Fruit fly (Drosophila melanogaster) whole organism, embryonic: ENCODE results near the gene Lgr3.

Source experiments
- Aef1 ChIP-seq: fragments of 200-800 bp; sonication (Bioruptor generic); IDR thresholded peaks from 3 replicates; pipeline ENCODE4 v1.3.6; 2022; ENCODE audit warnings: missing biosample characterization, missing genetic modification characterization
- Asciz ChIP-seq: fragments of 200-800 bp; sonication (Bioruptor generic); optimal IDR thresholded peaks from 2 replicates; lab custom pipeline; 2017; ENCODE audit warnings: missing biosample characterization, mild to moderate bottlenecking, missing genetic modification characterization, missing genetic modification reagents
- CG12071 ChIP-seq: fragments of 200-800 bp; sonication (Bioruptor generic); optimal IDR thresholded peaks from 3 replicates; lab custom pipeline; 2018; ENCODE audit warnings: missing biosample characterization, mild to moderate bottlenecking, missing genetic modification characterization
- CG14441 ChIP-seq: fragments of 200-800 bp; sonication (Bioruptor generic); IDR thresholded peaks from 2 replicates; pipeline ENCODE4 v1.3.6; 2022; ENCODE audit warnings: missing biosample characterization, missing genetic modification characterization
- CG14667 ChIP-seq: fragments of 200-800 bp; sonication (Bioruptor generic); IDR thresholded peaks from 2 replicates; pipeline ENCODE4 v1.3.6; 2022; ENCODE audit warnings: missing biosample characterization, missing genetic modification characterization
- CG14965 ChIP-seq: fragments of 200-800 bp; sonication (Bioruptor generic); optimal IDR thresholded peaks from 2 replicates; lab custom pipeline; 2016; ENCODE audit warnings: missing biosample characterization, missing genetic modification characterization, borderline replicate concordance
- CG15011 ChIP-seq: fragments of 200-800 bp; sonication (Bioruptor generic); optimal IDR thresholded peaks from 3 replicates; lab custom pipeline; 2018; ENCODE audit warnings: missing biosample characterization, mild to moderate bottlenecking, missing genetic modification characterization
- CG17612 ChIP-seq: fragments of 200-800 bp; sonication (Bioruptor generic); IDR thresholded peaks from 2 replicates; pipeline ENCODE4 v1.3.6; 2022; ENCODE audit warnings: missing biosample characterization, missing genetic modification characterization
- CG17802 ChIP-seq: fragments of 200-800 bp; sonication (Bioruptor generic); optimal IDR thresholded peaks from 2 replicates; lab custom pipeline; 2018; ENCODE audit warnings: missing biosample characterization, mild to moderate bottlenecking, missing genetic modification characterization, moderate library complexity
- CG17912 ChIP-seq: fragments of 200-800 bp; sonication (Bioruptor generic); optimal IDR thresholded peaks from 2 replicates; lab custom pipeline; 2018; ENCODE audit warnings: missing biosample characterization, mild to moderate bottlenecking, missing genetic modification characterization
- CG1792 ChIP-seq: fragments of 200-800 bp; sonication (Bioruptor generic); optimal IDR thresholded peaks from 2 replicates; lab custom pipeline; 2016; ENCODE audit warnings: missing biosample characterization, missing genetic modification characterization
- CG31224 ChIP-seq: fragments of 200-800 bp; sonication (Bioruptor generic); IDR thresholded peaks from 2 replicates; pipeline ENCODE4 v1.3.6; 2022; ENCODE audit warnings: missing biosample characterization, missing genetic modification characterization
- CG3995 ChIP-seq: fragments of 200-800 bp; sonication (Bioruptor generic); optimal IDR thresholded peaks from 3 replicates; lab custom pipeline; 2016; ENCODE audit warnings: missing biosample characterization, missing genetic modification characterization
- CG43689 ChIP-seq: fragments of 200-800 bp; sonication (Bioruptor generic); IDR thresholded peaks from 2 replicates; pipeline ENCODE4 v1.3.6; 2022; ENCODE audit warnings: missing biosample characterization, missing genetic modification characterization
- CG5953 ChIP-seq: fragments of 200-800 bp; sonication (Bioruptor generic); IDR thresholded peaks from 2 replicates; pipeline ENCODE4 v1.3.6; 2022; ENCODE audit warnings: missing biosample characterization, missing genetic modification characterization
- CG8359 ChIP-seq: fragments of 200-800 bp; sonication (Bioruptor generic); optimal IDR thresholded peaks from 2 replicates; lab custom pipeline; 2017; ENCODE audit warnings: missing biosample characterization, mild to moderate bottlenecking, missing genetic modification characterization, borderline replicate concordance
- CG8944 ChIP-seq: fragments of 200-800 bp; sonication (Bioruptor generic); optimal IDR thresholded peaks from 3 replicates; lab custom pipeline; 2016; ENCODE audit warnings: missing biosample characterization, missing genetic modification characterization
- CG9609 ChIP-seq: fragments of 200-800 bp; sonication (Bioruptor generic); optimal IDR thresholded peaks from 3 replicates; lab custom pipeline; 2016; ENCODE audit warnings: missing biosample characterization, missing genetic modification characterization
- Dp ChIP-seq: fragments of 200-800 bp; sonication (Bioruptor generic); optimal IDR thresholded peaks from 2 replicates; lab custom pipeline; 2018; ENCODE audit warnings: missing biosample characterization, mild to moderate bottlenecking, missing genetic modification characterization, moderate library complexity
- Drgx ChIP-seq: fragments of 200-800 bp; sonication (Bioruptor generic); IDR thresholded peaks from 2 replicates; pipeline ENCODE4 v1.3.6; 2022; ENCODE audit warnings: missing biosample characterization, missing genetic modification characterization
- Eip74EF ChIP-seq, 2 experiments: fragments of 200-800 bp in 1 of 2; fragments of >200 bp in 1 of 2; sonication (Bioruptor generic) in 1 of 2; optimal IDR thresholded peaks; 2 replicates each; lab custom pipeline; 2017 to 2019; ENCODE audit warnings: missing biosample characterization in 2 of 2, missing genetic modification characterization in 2 of 2, mild to moderate bottlenecking in 1 of 2, moderate library complexity in 1 of 2
- H15 ChIP-seq: fragments of 200-800 bp; sonication (Bioruptor generic); IDR thresholded peaks from 3 replicates; pipeline ENCODE4 v1.3.6; 2022; ENCODE audit warnings: missing biosample characterization, missing genetic modification characterization
- HLHmδ ChIP-seq: fragments of 200-800 bp; sonication (Bioruptor generic); optimal IDR thresholded peaks from 2 replicates; lab custom pipeline; 2018; ENCODE audit warnings: missing biosample characterization, mild to moderate bottlenecking, missing genetic modification characterization, moderate library complexity
- Hey ChIP-seq: fragments of 200-800 bp; sonication (Bioruptor generic); optimal IDR thresholded peaks from 3 replicates; lab custom pipeline; 2018; ENCODE audit warnings: missing biosample characterization, mild to moderate bottlenecking, missing genetic modification characterization
- Kr ChIP-seq: fragments of 200-800 bp; sonication (Bioruptor generic); optimal IDR thresholded peaks from 2 replicates; lab custom pipeline; 2017; ENCODE audit warnings: missing biosample characterization, mild to moderate bottlenecking, missing genetic modification characterization
- Mad ChIP-seq: fragments of 200-800 bp; sonication (Bioruptor generic); optimal IDR thresholded peaks from 2 replicates; lab custom pipeline; 2016; ENCODE audit warnings: missing biosample characterization, missing genetic modification characterization
- Mrtf ChIP-seq: fragments of 200-800 bp; sonication (Bioruptor generic); IDR thresholded peaks from 3 replicates; pipeline ENCODE4 v1.3.6; 2022; ENCODE audit warnings: missing biosample characterization, missing genetic modification characterization
- Ssrp ChIP-seq: fragments of 200-800 bp; sonication (Bioruptor generic); optimal IDR thresholded peaks from 2 replicates; lab custom pipeline; 2018; ENCODE audit warnings: missing biosample characterization, mild to moderate bottlenecking, missing genetic modification characterization, moderate library complexity
- Tbp ChIP-seq: fragments of >200 bp; optimal IDR thresholded peaks from 2 replicates; lab custom pipeline; 2018; ENCODE audit warnings: missing biosample characterization, missing genetic modification characterization
- al ChIP-seq: fragments of 200-800 bp; sonication (Bioruptor generic); IDR thresholded peaks from 2 replicates; pipeline ENCODE4 v1.3.6; 2022; ENCODE audit warnings: missing biosample characterization, missing genetic modification characterization
- ap ChIP-seq: fragments of 200-800 bp; sonication (Bioruptor generic); IDR thresholded peaks from 2 replicates; pipeline ENCODE4 v1.3.6; 2022; ENCODE audit warnings: missing biosample characterization, missing genetic modification characterization
- br ChIP-seq: fragments of >200 bp; optimal IDR thresholded peaks from 2 replicates; lab custom pipeline; 2017
- chm ChIP-seq: fragments of 200-800 bp; sonication (Bioruptor generic); IDR thresholded peaks from 2 replicates; pipeline ENCODE4 v1.3.6; 2022; ENCODE audit warnings: missing biosample characterization, missing genetic modification characterization
- chn ChIP-seq: fragments of 200-800 bp; sonication (Bioruptor generic); optimal IDR thresholded peaks from 2 replicates; lab custom pipeline; 2016; ENCODE audit warnings: missing biosample characterization, missing genetic modification characterization
- corto ChIP-seq: fragments of 200-800 bp; sonication (Bioruptor generic); optimal IDR thresholded peaks from 2 replicates; lab custom pipeline; 2016; ENCODE audit warnings: missing biosample characterization, mild to moderate bottlenecking, missing genetic modification characterization, moderate library complexity
- cwo ChIP-seq: fragments of 200-800 bp; sonication (Bioruptor generic); optimal IDR thresholded peaks from 3 replicates; lab custom pipeline; 2017; ENCODE audit warnings: missing biosample characterization, missing genetic modification characterization, mild to moderate bottlenecking, moderate library complexity, missing genetic modification reagents
- da ChIP-seq: fragments of 200-800 bp; sonication (Bioruptor generic); optimal IDR thresholded peaks from 2 replicates; lab custom pipeline; 2016; ENCODE audit warnings: missing biosample characterization, missing genetic modification characterization
- dan ChIP-seq: fragments of 200-800 bp; sonication (Bioruptor generic); IDR thresholded peaks from 2 replicates; pipeline ENCODE4 v1.3.6; 2022; ENCODE audit warnings: missing biosample characterization, missing genetic modification characterization
- dpn ChIP-seq, 2 experiments: fragments of 200-800 bp; sonication (Bioruptor generic); optimal IDR thresholded peaks; 3 replicates each; lab custom pipeline; 2016; ENCODE audit warnings: missing biosample characterization in 2 of 2, missing genetic modification characterization in 2 of 2
- emc ChIP-seq: fragments of 200-800 bp; sonication (Bioruptor generic); optimal IDR thresholded peaks from 2 replicates; lab custom pipeline; 2016; ENCODE audit warnings: missing biosample characterization, missing genetic modification characterization
- eyg ChIP-seq: fragments of 200-800 bp; sonication (Bioruptor generic); optimal IDR thresholded peaks from 3 replicates; lab custom pipeline; 2016; ENCODE audit warnings: missing biosample characterization, missing genetic modification characterization
- fd102C ChIP-seq: fragments of 200-800 bp; sonication (Bioruptor generic); optimal IDR thresholded peaks from 2 replicates; lab custom pipeline; 2018; ENCODE audit warnings: missing biosample characterization, mild to moderate bottlenecking, missing genetic modification characterization, moderate library complexity
- fru ChIP-seq: fragments of >200 bp; optimal IDR thresholded peaks from 2 replicates; lab custom pipeline; 2017
- kah ChIP-seq: fragments of 200-800 bp; sonication (Bioruptor generic); optimal IDR thresholded peaks from 2 replicates; lab custom pipeline; 2018; ENCODE audit warnings: missing biosample characterization, mild to moderate bottlenecking, missing genetic modification characterization
- oc ChIP-seq: fragments of 200-800 bp; sonication (Bioruptor generic); optimal IDR thresholded peaks from 2 replicates; lab custom pipeline; 2018; ENCODE audit warnings: missing biosample characterization, mild to moderate bottlenecking, missing genetic modification characterization, moderate library complexity
- pan ChIP-seq, 4 experiments: fragments of >200 bp in 3 of 4; fragments of 200-800 bp in 1 of 4; sonication (Bioruptor generic) in 1 of 4; optimal IDR thresholded peaks in 3 of 4; IDR thresholded peaks in 1 of 4; 2 replicates each; pipeline versions ENCODE4 v1.3.6 to Lab custom; 2017 to 2022; ENCODE audit warnings: missing biosample characterization in 2 of 4, missing genetic modification characterization in 2 of 4, mixed read lengths in 1 of 4
- pnt ChIP-seq: fragments of 200-800 bp; sonication (Bioruptor generic); optimal IDR thresholded peaks from 3 replicates; lab custom pipeline; 2016; ENCODE audit warnings: missing biosample characterization, missing genetic modification characterization
- sna ChIP-seq: fragments of 200-800 bp; sonication (Bioruptor generic); IDR thresholded peaks from 2 replicates; pipeline ENCODE4 v1.3.6; 2022; ENCODE audit warnings: missing biosample characterization, missing genetic modification characterization; ENCODE audit not compliant: partially characterized antibody
- trem ChIP-seq: fragments of 200-800 bp; optimal IDR thresholded peaks from 3 replicates; lab custom pipeline; 2019; ENCODE audit warnings: missing biosample characterization, mild to moderate bottlenecking, missing genetic modification characterization, moderate library complexity
- trh ChIP-seq: fragments of 200-800 bp; sonication (Bioruptor generic); optimal IDR thresholded peaks from 2 replicates; lab custom pipeline; 2016; ENCODE audit warnings: missing biosample characterization, missing genetic modification characterization
- wek ChIP-seq: fragments of 200-800 bp; sonication (Bioruptor generic); optimal IDR thresholded peaks from 3 replicates; lab custom pipeline; 2018; ENCODE audit warnings: missing biosample characterization, mild to moderate bottlenecking, missing genetic modification characterization, moderate library complexity

Gene Lgr3

dm6 chr3R:25640463-25640862 lies 25.1 kb upstream of the Lgr3 start (continued):
- TF ChIP-seq CG8359 (GFP tag; lab: Kevin White, UChicago) (peak; percentile 55), dan (GFP tag; lab: Robert Waterston, UW) (0 out of 2 replicates have a peak, but pooled peaks have one; percentile 18), kah (GFP tag; lab: Kevin White, UChicago) (no peak), sna (GFP tag; lab: Robert Waterston, UW) (no peak), Hey (tag; lab: Kevin White, UChicago) (no peak), da (GFP tag; lab: Kevin White, UChicago) (no peak), CG15011 (no peak), emc (GFP tag; lab: Kevin White, UChicago) (no peak), Asciz (GFP tag; lab: Kevin White, UChicago) (no peak), eyg (GFP tag; lab: Kevin White, UChicago) (no peak), fd102C (GFP tag; lab: Kevin White, UChicago) (peak; percentile 66), HLHmδ (no peak), CG8944 (GFP tag; lab: Kevin White, UChicago) (peak; percentile 32), Eip74EF (GFP tag; optimal IDR thresholded peaks at IDR 0.05; lab: Kevin White, UChicago) (no peak), Aef1 (GFP tag; lab: Robert Waterston, UW) (peak; percentile 61; the same call in 2 of the 3 replicates), CG17612 (no peak), corto (GFP tag; lab: Kevin White, UChicago) (peak; percentile 96), CG12071 (GFP tag; lab: Kevin White, UChicago) (peak; percentile 24), chn (GFP tag; lab: Kevin White, UChicago) (peak; percentile 18), CG14965 (no peak), al (GFP tag; lab: Robert Waterston, UW) (no peak), Ssrp (peak; percentile 30), br (lab: Kevin White, UChicago) (no peak), Mad (GFP tag; lab: Kevin White, UChicago) (peak; percentile 50), wek (GFP tag; lab: Kevin White, UChicago) (no peak), Tbp (no peak), CG14441 (GFP tag; lab: Robert Waterston, UW) (peak; percentile 41; the same call in 1 of the 2 replicates), oc (tag; lab: Kevin White, UChicago) (no peak), fru (lab: Kevin White, UChicago) (no peak), trem (tag; lab: Kevin White, UChicago) (peak; percentile 52), CG1792 (GFP tag; lab: Kevin White, UChicago) (no peak), cwo (GFP tag; lab: Kevin White, UChicago) (peak; percentile 8), CG5953 (peak; percentile 18; the same call in 1 of the 2 replicates), Mrtf (GFP tag; lab: Robert Waterston, UW) (no peak), pan (optimal IDR thresholded peaks at IDR 0.05; lab: Kevin White, UChicago) (no peak), pan (GFP tag; optimal IDR thresholded peaks at IDR 0.05 in 1 of 2, IDR thresholded peaks at IDR 0.05 in 1 of 2) (peak in 1 of 2 experiments; percentile 59), CG14667 (GFP tag; lab: Robert Waterston, UW) (0 out of 2 replicates have a peak, but pooled peaks have one; percentile 35), CG9609 (GFP tag; lab: Kevin White, UChicago) (peak; percentile 2), CG31224 (GFP tag; lab: Robert Waterston, UW) (no peak), pnt (GFP tag; lab: Kevin White, UChicago) (peak; percentile 2), dpn (GFP tag; optimal IDR thresholded peaks at IDR 0.05; lab: Kevin White, UChicago) (peak; percentile 24 to 31), CG3995 (no peak), H15 (GFP tag; lab: Robert Waterston, UW) (0 out of 3 replicates have a peak, but pooled peaks have one; percentile 35), Drgx (GFP tag; lab: Robert Waterston, UW) (peak; percentile 28; the same call in 1 of the 2 replicates), CG17802 (tag; lab: Kevin White, UChicago) (no peak), trh (GFP tag; lab: Kevin White, UChicago) (no peak), Kr (no peak), CG43689 (no peak), CG17912 (GFP tag; lab: Kevin White, UChicago) (no peak), ap (0 out of 2 replicates have a peak, but pooled peaks have one; percentile 16), Dp (GFP tag; lab: Kevin White, UChicago) (no peak), chm (GFP tag; lab: Robert Waterston, UW) (peak; percentile 49; the same call in 1 of the 2 replicates)
